Worm (Caenorhabditis elegans): Measurements from ENCODE around the gene T24B8.7.

- TF ChIP-seq zag-1 (tag; optimal IDR thresholded peaks at IDR 0.05), result no peak
- no peak for TF ChIP-seq ztf-4 (tag; optimal IDR thresholded peaks at IDR 0.05)
- TF ChIP-seq nhr-77 (tag; optimal IDR thresholded peaks at IDR 0.05), result no peak
- no peak for TF ChIP-seq snpc-4 (tag; optimal IDR thresholded peaks at IDR 0.05)
- TF ChIP-seq nhr-11 (tag; optimal IDR thresholded peaks at IDR 0.05), result no peak
- no peak for TF ChIP-seq unc-39 (tag; optimal IDR thresholded peaks at IDR 0.05)
Measured at ce11 chrII:9083093-9083492, 29.6 kb upstream of the T24B8.7 start, which contains the start of gene sysm-1.

Measured in whole organism, L2 larva.